Worm (Caenorhabditis elegans) whole organism, late embryonic: ENCODE measurements around the gene lst-5.

Source experiments
- C08G9.2 ChIP-seq: sonication (generic microtip); optimal IDR thresholded peaks from 2 replicates; lab custom pipeline; 2016; ENCODE audit warnings: mild to moderate bottlenecking, missing genetic modification characterization, moderate library complexity, missing compliant biosample characterization
- K02D7.2 ChIP-seq: sonication (generic microtip); optimal IDR thresholded peaks from 2 replicates; lab custom pipeline; 2017; ENCODE audit warnings: mild to moderate bottlenecking, missing genetic modification characterization, missing compliant biosample characterization
- K09A11.1 ChIP-seq: sonication (generic microtip); optimal IDR thresholded peaks from 2 replicates; lab custom pipeline; 2017; ENCODE audit warnings: antibody characterized with exemption, mild to moderate bottlenecking, missing genetic modification characterization, missing compliant biosample characterization; ENCODE audit not compliant: insufficient read depth
- T23F11.4 ChIP-seq: fragments of 200-800 bp; sonication (Bioruptor generic); optimal IDR thresholded peaks from 2 replicates; lab custom pipeline; 2018; ENCODE audit warnings: mild to moderate bottlenecking, missing genetic modification characterization, missing compliant biosample characterization
- Y22D7AL.16 ChIP-seq: sonication (generic microtip); optimal IDR thresholded peaks from 2 replicates; lab custom pipeline; 2016; ENCODE audit warnings: missing genetic modification characterization, missing compliant biosample characterization
- ahr-1 ChIP-seq: sonication (generic microtip); optimal IDR thresholded peaks from 2 replicates; lab custom pipeline; 2016; ENCODE audit warnings: missing genetic modification characterization, missing compliant biosample characterization
- ama-1 ChIP-seq: fragments of 150-350 bp; optimal IDR thresholded peaks from 2 replicates; lab custom pipeline; 2014
- ceh-18 ChIP-seq: sonication (generic microtip); optimal IDR thresholded peaks from 2 replicates; lab custom pipeline; 2016; ENCODE audit warnings: missing genetic modification characterization, missing compliant biosample characterization
- ceh-19 ChIP-seq: fragments of 200-800 bp; sonication (Bioruptor generic); optimal IDR thresholded peaks from 2 replicates; lab custom pipeline; 2018; ENCODE audit warnings: mild to moderate bottlenecking, missing genetic modification characterization, missing compliant biosample characterization
- ceh-2 ChIP-seq: sonication (generic microtip); optimal IDR thresholded peaks from 2 replicates; lab custom pipeline; 2016; ENCODE audit warnings: missing genotype, missing genetic modification characterization, missing compliant biosample characterization
- ceh-24 ChIP-seq: sonication (generic microtip); optimal IDR thresholded peaks from 2 replicates; lab custom pipeline; 2016; ENCODE audit warnings: mild to moderate bottlenecking, missing genetic modification characterization, missing compliant biosample characterization
- ceh-31 ChIP-seq: sonication (generic microtip); optimal IDR thresholded peaks from 2 replicates; lab custom pipeline; 2016; ENCODE audit warnings: missing genetic modification characterization, missing compliant biosample characterization
- ceh-48 ChIP-seq: sonication (generic microtip); optimal IDR thresholded peaks from 2 replicates; lab custom pipeline; 2016; ENCODE audit warnings: missing genetic modification characterization, inconsistent platforms, missing compliant biosample characterization
- ceh-9 ChIP-seq: sonication (generic microtip); optimal IDR thresholded peaks from 2 replicates; lab custom pipeline; 2016; ENCODE audit warnings: mild to moderate bottlenecking, missing genetic modification characterization, inconsistent platforms, missing compliant biosample characterization
- dmd-4 ChIP-seq: sonication (generic microtip); optimal IDR thresholded peaks from 2 replicates; lab custom pipeline; 2016; ENCODE audit warnings: borderline replicate concordance, missing genetic modification characterization, missing compliant biosample characterization
- elt-4 ChIP-seq: sonication (generic microtip); optimal IDR thresholded peaks from 2 replicates; lab custom pipeline; 2016; ENCODE audit warnings: missing genetic modification characterization, missing compliant biosample characterization
- fax-1 ChIP-seq: sonication (generic microtip); optimal IDR thresholded peaks from 2 replicates; lab custom pipeline; 2016; ENCODE audit warnings: missing genotype, missing genetic modification characterization, missing compliant biosample characterization
- fkh-10 ChIP-seq: fragments of 150-350 bp; optimal IDR thresholded peaks from 2 replicates; lab custom pipeline; 2014; ENCODE audit warnings: missing biosample characterization, missing genetic modification reagents, missing genetic modification characterization
- fkh-6 ChIP-seq: sonication (generic microtip); optimal IDR thresholded peaks from 2 replicates; lab custom pipeline; 2016; ENCODE audit warnings: missing genetic modification characterization, missing compliant biosample characterization
- hlh-13 ChIP-seq: fragments of 200-800 bp; sonication (Bioruptor generic); optimal IDR thresholded peaks from 2 replicates; lab custom pipeline; 2018; ENCODE audit warnings: mild to moderate bottlenecking, missing genetic modification characterization, missing compliant biosample characterization
- hlh-15 ChIP-seq: sonication (generic microtip); optimal IDR thresholded peaks from 2 replicates; lab custom pipeline; 2016; ENCODE audit warnings: missing genetic modification characterization, missing compliant biosample characterization
- hlh-30 ChIP-seq: sonication (generic microtip); optimal IDR thresholded peaks from 2 replicates; lab custom pipeline; 2017; ENCODE audit warnings: antibody characterized with exemption, missing genetic modification characterization, missing compliant biosample characterization; ENCODE audit not compliant: insufficient read depth
- hlh-6 ChIP-seq: sonication (generic microtip); optimal IDR thresholded peaks from 2 replicates; lab custom pipeline; 2016; ENCODE audit warnings: missing genotype, missing genetic modification characterization, missing compliant biosample characterization
- hlh-8 ChIP-seq: sonication (generic microtip); optimal IDR thresholded peaks from 2 replicates; lab custom pipeline; 2016; ENCODE audit warnings: missing genotype, missing genetic modification characterization, missing compliant biosample characterization
- lim-6 ChIP-seq: sonication (generic microtip); optimal IDR thresholded peaks from 2 replicates; lab custom pipeline; 2016; ENCODE audit warnings: missing genetic modification characterization, missing compliant biosample characterization
- madf-2 ChIP-seq: sonication (generic microtip); optimal IDR thresholded peaks from 2 replicates; lab custom pipeline; 2017; ENCODE audit warnings: missing genetic modification characterization, missing compliant biosample characterization
- mec-3 ChIP-seq: sonication (generic microtip); optimal IDR thresholded peaks from 2 replicates; lab custom pipeline; 2016; ENCODE audit warnings: borderline replicate concordance, missing genetic modification characterization, missing compliant biosample characterization
- nhr-232 ChIP-seq: sonication (generic microtip); optimal IDR thresholded peaks from 2 replicates; lab custom pipeline; 2016; ENCODE audit warnings: missing genetic modification characterization, missing compliant biosample characterization
- npax-4 ChIP-seq: sonication (generic microtip); optimal IDR thresholded peaks from 2 replicates; lab custom pipeline; 2016; ENCODE audit warnings: missing genetic modification characterization, missing compliant biosample characterization
- pag-3 ChIP-seq: sonication (generic microtip); optimal IDR thresholded peaks from 2 replicates; lab custom pipeline; 2016; ENCODE audit warnings: missing compliant biosample characterization, missing genetic modification characterization, borderline replicate concordance
- pat-9 ChIP-seq: fragments of 200-800 bp; sonication (Bioruptor generic); optimal IDR thresholded peaks from 2 replicates; lab custom pipeline; 2018; ENCODE audit warnings: mild to moderate bottlenecking, missing genetic modification characterization, moderate library complexity, missing compliant biosample characterization
- pax-1 ChIP-seq: fragments of 150-350 bp; optimal IDR thresholded peaks from 2 replicates; lab custom pipeline; 2014; ENCODE audit warnings: missing biosample characterization, missing genetic modification characterization
- pha-2 ChIP-seq: sonication (generic microtip); optimal IDR thresholded peaks from 2 replicates; lab custom pipeline; 2017; ENCODE audit warnings: mild to moderate bottlenecking, missing genetic modification characterization, missing compliant biosample characterization
- pha-4 ChIP-seq: fragments of 150-350 bp; optimal IDR thresholded peaks from 2 replicates; lab custom pipeline; 2018; ENCODE audit warnings: missing biosample characterization, missing genetic modification reagents, missing genetic modification characterization
- pqm-1 ChIP-seq: sonication (generic microtip); optimal IDR thresholded peaks from 2 replicates; lab custom pipeline; 2016; ENCODE audit warnings: missing genetic modification characterization, missing compliant biosample characterization
- pros-1 ChIP-seq: fragments of 150-350 bp; optimal IDR thresholded peaks from 2 replicates; lab custom pipeline; 2014; ENCODE audit warnings: missing biosample characterization, missing genetic modification reagents, missing genetic modification characterization
- ref-2 ChIP-seq: sonication (generic microtip); optimal IDR thresholded peaks from 2 replicates; lab custom pipeline; 2016; ENCODE audit warnings: missing genetic modification characterization, missing compliant biosample characterization
- sdc-2 ChIP-seq: sonication (generic microtip); optimal IDR thresholded peaks from 2 replicates; lab custom pipeline; 2016; ENCODE audit warnings: missing genotype, missing genetic modification characterization, missing compliant biosample characterization
- sox-2 ChIP-seq: fragments of 200-800 bp; sonication (Bioruptor generic); IDR thresholded peaks from 2 replicates; pipeline ENCODE4 v1.3.6; 2022; ENCODE audit warnings: missing genetic modification reagents, missing genetic modification characterization, missing compliant biosample characterization
- sox-4 ChIP-seq: sonication (generic microtip); optimal IDR thresholded peaks from 2 replicates; lab custom pipeline; 2017; ENCODE audit warnings: mild to moderate bottlenecking, missing genetic modification characterization, inconsistent platforms, missing compliant biosample characterization
- ttx-3 ChIP-seq: sonication (generic microtip); optimal IDR thresholded peaks from 2 replicates; lab custom pipeline; 2016; ENCODE audit warnings: missing genetic modification reagents, missing genetic modification characterization, missing compliant biosample characterization
- unc-55 ChIP-seq: sonication (generic microtip); optimal IDR thresholded peaks from 2 replicates; lab custom pipeline; 2017; ENCODE audit warnings: missing biosample characterization, missing genetic modification reagents, missing genetic modification characterization
- unc-86 ChIP-seq: sonication (generic microtip); optimal IDR thresholded peaks from 2 replicates; lab custom pipeline; 2016; ENCODE audit warnings: missing genetic modification characterization, missing compliant biosample characterization
- zip-5 ChIP-seq: sonication (generic microtip); optimal IDR thresholded peaks from 2 replicates; lab custom pipeline; 2016; ENCODE audit warnings: missing genetic modification characterization, missing compliant biosample characterization
- ztf-16 ChIP-seq: sonication (generic microtip); optimal IDR thresholded peaks from 2 replicates; lab custom pipeline; 2017; ENCODE audit warnings: missing genetic modification characterization, missing compliant biosample characterization

The lst-5 gene

DNA sequence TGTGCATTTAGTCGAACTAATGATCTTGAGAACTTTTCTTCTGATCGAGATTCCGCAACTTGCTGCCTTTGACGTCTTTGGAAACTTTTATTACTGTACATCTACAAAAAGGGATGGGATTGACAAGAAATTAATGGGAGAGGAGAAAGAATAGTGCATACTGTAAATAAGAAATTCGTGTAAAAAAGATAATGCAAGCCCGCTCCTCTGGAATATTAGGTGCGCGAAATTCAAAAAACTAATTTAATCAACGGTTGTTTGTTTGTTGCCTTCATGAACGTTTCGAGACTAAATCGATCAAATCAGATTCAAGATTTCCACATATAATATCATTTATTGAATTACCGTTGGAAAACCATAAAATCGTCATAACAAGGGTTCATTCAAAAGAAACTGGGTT is 47.2 kb downstream of the lst-5 start, which contains the start of gene him-14:
TSS of gene him-14 (minus strand) at position 101 of the 400 bp plus-strand sequence.
- no peak for TF ChIP-seq ceh-24
- TF ChIP-seq nhr-232 (tag; lab: Kevin White, UChicago) = no peak
- no peak for TF ChIP-seq mec-3
- TF ChIP-seq ceh-31 (tag; lab: Kevin White, UChicago) = no peak
- TF ChIP-seq ztf-16 (tag; lab: Kevin White, UChicago) = no peak
- no peak for TF ChIP-seq hlh-15 (tag; lab: Kevin White, UChicago)
- no peak for TF ChIP-seq hlh-30 (tag; lab: Kevin White, UChicago)

DNA sequence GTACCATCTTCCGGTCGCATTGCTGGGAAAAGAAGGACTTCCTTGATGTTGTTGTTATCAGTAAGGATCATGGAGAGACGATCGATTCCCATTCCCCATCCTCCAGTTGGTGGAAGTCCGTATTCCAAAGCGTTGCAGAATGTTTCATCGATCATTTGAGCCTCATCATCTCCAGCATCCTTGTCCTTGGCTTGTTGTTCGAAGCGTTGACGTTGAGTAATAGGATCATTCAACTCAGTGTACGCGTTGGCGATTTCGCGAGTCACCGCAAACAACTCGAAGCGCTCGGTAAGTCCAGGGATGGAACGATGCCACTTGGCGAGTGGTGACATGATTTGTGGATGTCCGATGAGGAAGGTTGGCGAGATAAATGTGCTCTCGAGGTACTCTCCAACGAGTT is 47.7 kb downstream of the lst-5 start:
- TF ChIP-seq hlh-13 (GFP tag; lab: Kevin White, UChicago) (no peak), ceh-19 (no peak), ceh-18 (tag; lab: Kevin White, UChicago) (no peak), hlh-6 (no peak), pqm-1 (tag; lab: Kevin White, UChicago) (no peak), pat-9 (tag; lab: Kevin White, UChicago) (no peak), pha-2 (tag; lab: Kevin White, UChicago) (no peak), ceh-9 (tag; lab: Kevin White, UChicago) (no peak), nhr-232 (tag; lab: Kevin White, UChicago) (no peak), fkh-6 (tag; lab: Kevin White, UChicago) (no peak), pag-3 (tag; lab: Kevin White, UChicago) (no peak)

ce11 chrII:7072315-7072589 is 49.5 kb downstream of the lst-5 start, which contains the start of gene kars-1:
kars-1 (minus strand) TSS chrII:7072415.
- TF ChIP-seq ceh-48 (tag; lab: Kevin White, UChicago) = no peak
- TF ChIP-seq pros-1 (tag; lab: Kevin White, UChicago) = no peak
- no peak for TF ChIP-seq npax-4
- TF ChIP-seq pha-2 (tag; lab: Kevin White, UChicago) = no peak
- TF ChIP-seq unc-55 (GFP tag; lab: Kevin White, UChicago) = no peak
- no peak for TF ChIP-seq K02D7.2
- TF ChIP-seq dmd-4 (tag; lab: Kevin White, UChicago) = no peak
- TF ChIP-seq ztf-16 (tag; lab: Kevin White, UChicago) = no peak

- TF ChIP-seq pag-3 (tag; lab: Kevin White, UChicago) (no peak), C08G9.2 (peak; percentile 87), K09A11.1 (no peak), ttx-3 (tag; lab: Kevin White, UChicago) (no peak), ahr-1 (tag; lab: Kevin White, UChicago) (peak; percentile 69), elt-4 (tag; lab: Kevin White, UChicago) (no peak), lim-6 (tag; lab: Kevin White, UChicago) (no peak), sox-2 (GFP tag; lab: Robert Waterston, UW) (no peak), ref-2 (peak; percentile 68), ceh-19 (no peak), zip-5 (peak; percentile 89), ceh-48 (tag; lab: Kevin White, UChicago) (no peak), sdc-2 (tag; lab: Kevin White, UChicago) (no peak), pha-4 (tag; lab: Kevin White, UChicago) (no peak), ceh-2 (tag; lab: Kevin White, UChicago) (peak; percentile 84), hlh-8 (tag; lab: Kevin White, UChicago) (peak; percentile 59), unc-86 (tag; lab: Kevin White, UChicago) (peak; percentile 5), T23F11.4 (no peak), ceh-31 (tag; lab: Kevin White, UChicago) (peak; percentile 97), pros-1 (tag; lab: Kevin White, UChicago) (no peak), pax-1 (tag; lab: Kevin White, UChicago) (no peak), fax-1 (tag; lab: Kevin White, UChicago) (peak; percentile 83), sox-4 (tag; lab: Kevin White, UChicago) (no peak), Y22D7AL.16 (tag; lab: Kevin White, UChicago) (no peak), hlh-6 (no peak), madf-2 (no peak), hlh-30 (tag; lab: Kevin White, UChicago) (no peak), fkh-10 (GFP tag; lab: Kevin White, UChicago) (no peak), ama-1 (lab: Kevin White, UChicago) (no peak), K02D7.2 (no peak)
Observed at ce11 chrII:7072590-7073536, 50.1 kb downstream of the lst-5 start.
